Fruit fly (Drosophila melanogaster): ENCODE measurements around the gene CG12375.

CG12375 gene

DNA sequence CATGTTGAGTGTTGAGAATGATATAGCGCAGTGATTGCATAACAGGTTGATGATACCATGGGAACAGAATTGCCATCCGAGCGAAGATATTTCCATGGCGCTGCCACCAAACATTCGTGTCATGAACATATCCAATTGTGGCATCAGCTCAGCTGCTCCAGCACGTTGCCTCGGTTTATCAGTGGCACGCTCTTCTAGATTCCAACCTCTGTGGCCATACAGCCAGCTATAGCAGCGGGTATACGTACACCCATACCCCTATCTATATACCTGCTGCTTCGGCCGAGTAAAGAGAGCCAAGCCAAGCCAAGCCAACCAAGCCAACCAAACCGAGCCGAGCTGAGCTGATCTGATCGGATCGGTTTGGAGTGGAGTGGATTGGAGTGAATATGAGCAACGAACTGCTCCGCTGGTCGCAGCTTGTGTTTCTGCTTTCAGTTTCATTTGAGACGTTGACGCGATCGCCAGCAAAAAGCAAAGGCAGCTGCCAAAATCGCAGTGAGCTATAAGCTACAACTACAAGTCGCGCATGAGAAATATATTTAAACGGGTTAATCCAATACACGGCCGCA is 21.9 kb upstream of the CG12375 start:
- TF ChIP-seq CG6175 (GFP tag; IDR thresholded peaks at IDR 0.05) (peak; percentile 95), HLH4C (GFP tag; IDR thresholded peaks at IDR 0.05; ENCODE audit: partially characterized antibody) (no peak), unpg (GFP tag; optimal IDR thresholded peaks at IDR 0.05) (no peak), sens (GFP tag) (peak; percentile 13), CG6683 (GFP tag; optimal IDR thresholded peaks at IDR 0.05) (no peak), ranshi (GFP tag; IDR thresholded peaks at IDR 0.05) (no peak), Hmr (GFP tag; optimal IDR thresholded peaks at IDR 0.05) (peak; percentile 4), gce (GFP tag; IDR thresholded peaks at IDR 0.05) (no peak), zfh1 (GFP tag; IDR thresholded peaks at IDR 0.05) (no peak), CG15011 (GFP tag; optimal IDR thresholded peaks at IDR 0.05) (no peak), wek (GFP tag; optimal IDR thresholded peaks at IDR 0.05) (no peak), CG11085 (GFP tag; IDR thresholded peaks at IDR 0.05) (no peak), Opbp (GFP tag; IDR thresholded peaks at IDR 0.05; ENCODE audit: partially characterized antibody) (no peak), Hr51 (GFP tag; optimal IDR thresholded peaks at IDR 0.05) (no peak), sima (GFP tag; optimal IDR thresholded peaks at IDR 0.05) (no peak), CG13424 (tag; optimal IDR thresholded peaks at IDR 0.05) (no peak), hth (optimal IDR thresholded peaks at IDR 0.05) (no peak), Doc2 (GFP tag; IDR thresholded peaks at IDR 0.05) (no peak), CG30020 (tag; optimal IDR thresholded peaks at IDR 0.05) (no peak), insv (GFP tag; optimal IDR thresholded peaks at IDR 0.05) (peak in 1 of 2 experiments; percentile 62), her (GFP tag; optimal IDR thresholded peaks at IDR 0.05) (no peak), CG8924 (tag; optimal IDR thresholded peaks at IDR 0.05) (peak; percentile 9), hb (GFP tag; IDR thresholded peaks at IDR 0.05; ENCODE audit: partially characterized antibody) (no peak), CG33213 (GFP tag; optimal IDR thresholded peaks at IDR 0.05) (no peak), CG7928 (GFP tag; optimal IDR thresholded peaks at IDR 0.05) (no peak), GATAe (GFP tag; conservative IDR thresholded peaks at IDR 0.05) (no peak), gem (tag; optimal IDR thresholded peaks at IDR 0.05) (no peak), zen2 (GFP tag; IDR thresholded peaks at IDR 0.05; ENCODE audit: partially characterized antibody) (no peak), z (GFP tag; IDR thresholded peaks at IDR 0.05) (peak; percentile 92), fd3F (GFP tag; optimal IDR thresholded peaks at IDR 0.05) (no peak), Blimp-1 (GFP tag; optimal IDR thresholded peaks at IDR 0.05) (peak; percentile 92), Nf-YB (GFP tag; optimal IDR thresholded peaks at IDR 0.05) (no peak), HLH3B (GFP tag; IDR thresholded peaks at IDR 0.05) (no peak), CG17359 (tag; optimal IDR thresholded peaks at IDR 0.05) (no peak), CG17385 (GFP tag; optimal IDR thresholded peaks at IDR 0.05) (no peak), Dip2 (GFP tag; IDR thresholded peaks at IDR 0.05) (no peak), fd96Cb (tag; optimal IDR thresholded peaks at IDR 0.05) (no peak), CG14014 (GFP tag; IDR thresholded peaks at IDR 0.05) (no peak), CG10654 (GFP tag; optimal IDR thresholded peaks at IDR 0.05) (no peak), Atf3 (GFP tag; optimal IDR thresholded peaks at IDR 0.05) (no peak), sna (GFP tag; IDR thresholded peaks at IDR 0.05; ENCODE audit: partially characterized antibody) (no peak), CG4854 (GFP tag; optimal IDR thresholded peaks at IDR 0.05) (no peak), CG11247 (GFP tag; IDR thresholded peaks at IDR 0.05) (no peak), CG11560 (tag; IDR thresholded peaks at IDR 0.05) (no peak), gcm (GFP tag; optimal IDR thresholded peaks at IDR 0.05) (no peak), CG4328 (GFP tag; optimal IDR thresholded peaks at IDR 0.05) (no peak), shn (GFP tag; optimal IDR thresholded peaks at IDR 0.05) (no peak), CG13775 (GFP tag; optimal IDR thresholded peaks at IDR 0.05) (no peak), B-H2 (GFP tag; optimal IDR thresholded peaks at IDR 0.05) (peak; percentile 19), CG9876 (GFP tag; optimal IDR thresholded peaks at IDR 0.05) (no peak), vvl (GFP tag; IDR thresholded peaks at IDR 0.05) (peak; percentile 49; the same call in 1 of the 2 replicates)
